Worm (Caenorhabditis elegans) whole organism, mixed stage, embryonic: ENCODE measurements around the gene K02D10.4.

Experiments
- M03D4.4 ChIP-seq: sonication (generic microtip); optimal IDR thresholded peaks from 2 replicates; lab custom pipeline; 2017; ENCODE audit warnings: mild to moderate bottlenecking, missing genetic modification characterization, missing compliant biosample characterization
- blmp-1 ChIP-seq: fragments of 150-350 bp; optimal IDR thresholded peaks from 2 replicates; lab custom pipeline; 2014; ENCODE audit warnings: missing biosample characterization, missing genetic modification characterization
- ces-1 ChIP-seq: fragments of 150-350 bp; optimal IDR thresholded peaks from 2 replicates; lab custom pipeline; 2014; ENCODE audit warnings: missing biosample characterization, missing genetic modification reagents, missing genetic modification characterization
- elt-3 ChIP-seq: fragments of 150-350 bp; optimal IDR thresholded peaks from 2 replicates; lab custom pipeline; 2014; ENCODE audit warnings: missing biosample characterization, missing genetic modification characterization
- lsy-2 ChIP-seq: fragments of 150-350 bp; optimal IDR thresholded peaks from 2 replicates; lab custom pipeline; 2014; ENCODE audit warnings: missing biosample characterization, missing genetic modification characterization
- mep-1 ChIP-seq: fragments of 150-350 bp; optimal IDR thresholded peaks from 2 replicates; lab custom pipeline; 2017; ENCODE audit warnings: missing biosample characterization, missing genetic modification reagents, missing genetic modification characterization, inconsistent platforms
- nhr-12 ChIP-seq: fragments of 150-350 bp; optimal IDR thresholded peaks from 2 replicates; lab custom pipeline; 2014; ENCODE audit warnings: missing biosample characterization, missing genetic modification characterization
- nhr-28 ChIP-seq: fragments of 150-350 bp; optimal IDR thresholded peaks from 2 replicates; lab custom pipeline; 2014; ENCODE audit warnings: missing biosample characterization, missing genetic modification characterization
- nhr-76 ChIP-seq: sonication (generic microtip); optimal IDR thresholded peaks from 2 replicates; lab custom pipeline; 2017; ENCODE audit warnings: missing biosample characterization, missing genetic modification characterization
- pha-4 ChIP-seq: fragments of 150-350 bp; optimal IDR thresholded peaks from 2 replicates; lab custom pipeline; 2018; ENCODE audit warnings: missing biosample characterization, missing genetic modification reagents, missing genetic modification characterization
- snpc-4 ChIP-seq: fragments of 150-350 bp; optimal IDR thresholded peaks from 2 replicates; lab custom pipeline; 2014; ENCODE audit warnings: missing biosample characterization, missing genetic modification characterization
- sptf-1 ChIP-seq: sonication (generic microtip); optimal IDR thresholded peaks from 2 replicates; lab custom pipeline; 2017; ENCODE audit warnings: mild to moderate bottlenecking, missing genetic modification characterization, moderate library complexity, missing compliant biosample characterization
- unc-39 ChIP-seq: fragments of 150-350 bp; optimal IDR thresholded peaks from 2 replicates; lab custom pipeline; 2014; ENCODE audit warnings: missing biosample characterization, missing genetic modification characterization

- no peak for TF ChIP-seq sptf-1 (tag; lab: Kevin White, UChicago)
- TF ChIP-seq nhr-76 (tag; lab: Kevin White, UChicago) = no peak
- no peak for TF ChIP-seq pha-4 (tag; lab: Kevin White, UChicago)
- TF ChIP-seq ces-1 (GFP tag; lab: Kevin White, UChicago) = no peak
- no peak for TF ChIP-seq nhr-12 (tag; lab: Kevin White, UChicago)
- no peak for TF ChIP-seq lsy-2 (tag; lab: Kevin White, UChicago)
- TF ChIP-seq blmp-1 (tag; lab: Kevin White, UChicago) = no peak
- TF ChIP-seq nhr-28 (tag; lab: Kevin White, UChicago) = no peak
- TF ChIP-seq elt-3 (tag; lab: Kevin White, UChicago) = no peak
- no peak for TF ChIP-seq snpc-4 (tag; lab: Kevin White, UChicago)
- TF ChIP-seq unc-39 (tag; lab: Kevin White, UChicago) = no peak
- no peak for TF ChIP-seq mep-1
- no peak for TF ChIP-seq M03D4.4 (tag; lab: Kevin White, UChicago)
These were observed at the start of gene K02D10.4 for ce11 chrIII:8779912-8780311.
